Worm (Caenorhabditis elegans) whole organism, L2 larva: ENCODE results near the gene lis-1.
"Not testable (repeated sequence)": the region's sequence is repeated elsewhere in the genome, so short reads cannot be mapped to it uniquely, and the experiment has no call there.

ENCODE experiments used
- C34F6.9 ChIP-seq: fragments of 150-350 bp; optimal IDR thresholded peaks from 2 replicates; lab custom pipeline; 2014; ENCODE audit warnings: missing biosample characterization, missing genetic modification characterization
- R02D3.7 ChIP-seq: fragments of 150-350 bp; optimal IDR thresholded peaks from 2 replicates; lab custom pipeline; 2014; ENCODE audit warnings: missing biosample characterization, missing genetic modification characterization
- Y55F3AM.14 ChIP-seq: fragments of 200-800 bp; sonication (Bioruptor generic); optimal IDR thresholded peaks from 2 replicates; lab custom pipeline; 2018; ENCODE audit warnings: mild to moderate bottlenecking, missing genetic modification characterization, missing compliant biosample characterization
- ZK546.5 ChIP-seq: sonication (generic microtip); optimal IDR thresholded peaks from 2 replicates; lab custom pipeline; 2017; ENCODE audit warnings: missing biosample characterization, missing genetic modification characterization
- alr-1 ChIP-seq: fragments of 150-350 bp; optimal IDR thresholded peaks from 2 replicates; lab custom pipeline; 2014; ENCODE audit warnings: missing biosample characterization, missing genetic modification characterization
- aly-2 ChIP-seq: fragments of 150-350 bp; optimal IDR thresholded peaks from 2 replicates; lab custom pipeline; 2014; ENCODE audit warnings: missing biosample characterization, missing genetic modification characterization
- blmp-1 ChIP-seq: sonication (generic microtip); optimal IDR thresholded peaks from 2 replicates; lab custom pipeline; 2017; ENCODE audit warnings: missing genetic modification characterization, mild to moderate bottlenecking, missing compliant biosample characterization, antibody characterized with exemption, moderate library complexity; ENCODE audit not compliant: insufficient read depth
- ceh-16 ChIP-seq: fragments of 150-350 bp; optimal IDR thresholded peaks from 2 replicates; lab custom pipeline; 2014; ENCODE audit warnings: missing biosample characterization, missing genetic modification characterization
- ceh-82 ChIP-seq: fragments of 150-350 bp; optimal IDR thresholded peaks from 2 replicates; lab custom pipeline; 2014; ENCODE audit warnings: missing biosample characterization, missing genetic modification characterization
- dmd-4 ChIP-seq: sonication (generic microtip); optimal IDR thresholded peaks from 2 replicates; lab custom pipeline; 2017; ENCODE audit warnings: missing biosample characterization, missing genetic modification characterization
- egl-27 ChIP-seq: sonication (generic microtip); optimal IDR thresholded peaks from 3 replicates; lab custom pipeline; 2017; ENCODE audit warnings: missing biosample characterization, missing genetic modification reagents, missing genetic modification characterization
- elt-1 ChIP-seq: fragments of 150-350 bp; optimal IDR thresholded peaks from 2 replicates; lab custom pipeline; 2014; ENCODE audit warnings: missing biosample characterization, missing genetic modification characterization
- elt-3 ChIP-seq: sonication (generic microtip); optimal IDR thresholded peaks from 2 replicates; lab custom pipeline; 2017; ENCODE audit warnings: missing biosample characterization, missing genetic modification characterization
- fos-1 ChIP-seq: fragments of 150-350 bp; optimal IDR thresholded peaks from 2 replicates; lab custom pipeline; 2014; ENCODE audit warnings: missing biosample characterization, missing genetic modification characterization
- lin-39 ChIP-seq: fragments of 150-350 bp; optimal IDR thresholded peaks from 2 replicates; lab custom pipeline; 2014; ENCODE audit warnings: missing biosample characterization, missing genetic modification reagents, missing genetic modification characterization
- lsy-2 ChIP-seq, 2 experiments: fragments of 150-350 bp in 1 of 2; sonication (generic microtip) in 1 of 2; optimal IDR thresholded peaks; 2 replicates each; lab custom pipeline; 2014 to 2017; ENCODE audit warnings: missing biosample characterization in 2 of 2, missing genetic modification characterization in 2 of 2
- mbf-1 ChIP-seq: sonication (generic microtip); optimal IDR thresholded peaks from 2 replicates; lab custom pipeline; 2017; ENCODE audit warnings: missing biosample characterization, missing genetic modification characterization
- mdl-1 ChIP-seq, 2 experiments: fragments of 150-350 bp in 1 of 2; sonication (generic microtip) in 1 of 2; optimal IDR thresholded peaks; 2 replicates each; lab custom pipeline; 2017; ENCODE audit warnings: missing biosample characterization in 2 of 2, missing genetic modification characterization in 2 of 2
- nhr-10 ChIP-seq: sonication (generic microtip); optimal IDR thresholded peaks from 2 replicates; lab custom pipeline; 2017; ENCODE audit warnings: missing biosample characterization, missing genetic modification characterization
- nhr-11 ChIP-seq: fragments of 150-350 bp; optimal IDR thresholded peaks from 2 replicates; lab custom pipeline; 2014; ENCODE audit warnings: missing biosample characterization, missing genetic modification characterization
- nhr-12 ChIP-seq: fragments of 150-350 bp; optimal IDR thresholded peaks from 2 replicates; lab custom pipeline; 2014; ENCODE audit warnings: missing biosample characterization, missing genetic modification characterization
- nhr-21 ChIP-seq: fragments of 150-350 bp; optimal IDR thresholded peaks from 2 replicates; lab custom pipeline; 2014; ENCODE audit warnings: missing biosample characterization, missing genetic modification characterization
- nhr-237 ChIP-seq: fragments of 150-350 bp; optimal IDR thresholded peaks from 2 replicates; lab custom pipeline; 2014; ENCODE audit warnings: missing biosample characterization, missing genetic modification characterization
- nhr-25 ChIP-seq: fragments of 150-350 bp; sonication (generic microtip); optimal IDR thresholded peaks from 3 replicates; lab custom pipeline; 2014; ENCODE audit warnings: missing biosample characterization, missing genetic modification characterization
- peb-1 ChIP-seq: fragments of 150-350 bp; optimal IDR thresholded peaks from 2 replicates; lab custom pipeline; 2014; ENCODE audit warnings: missing biosample characterization, missing genetic modification characterization
- sem-4 ChIP-seq: fragments of 150-350 bp; optimal IDR thresholded peaks from 2 replicates; lab custom pipeline; 2014; ENCODE audit warnings: missing biosample characterization, missing genetic modification reagents, missing genetic modification characterization
- sma-9 ChIP-seq, 2 experiments: fragments of 150-350 bp in 1 of 2; sonication (generic microtip) in 1 of 2; optimal IDR thresholded peaks; 2 replicates each; lab custom pipeline; 2014 to 2016; ENCODE audit warnings: missing genetic modification characterization in 2 of 2, mild to moderate bottlenecking in 1 of 2, missing biosample characterization in 1 of 2, missing compliant biosample characterization in 1 of 2, missing genetic modification reagents in 1 of 2, moderate library complexity in 1 of 2
- unc-39 ChIP-seq: fragments of 150-350 bp; optimal IDR thresholded peaks from 2 replicates; lab custom pipeline; 2014; ENCODE audit warnings: missing biosample characterization, missing genetic modification characterization
- unc-55 ChIP-seq: fragments of 150-350 bp; sonication (generic microtip); optimal IDR thresholded peaks from 3 replicates; lab custom pipeline; 2014; ENCODE audit warnings: missing biosample characterization, missing genetic modification reagents, missing genetic modification characterization
- unc-62 ChIP-seq: fragments of 150-350 bp; optimal IDR thresholded peaks from 2 replicates; lab custom pipeline; 2014; ENCODE audit warnings: missing biosample characterization, missing genetic modification reagents, missing genetic modification characterization
- zag-1 ChIP-seq: fragments of 150-350 bp; optimal IDR thresholded peaks from 2 replicates; lab custom pipeline; 2014; ENCODE audit warnings: missing biosample characterization, missing genetic modification characterization
- ztf-11 ChIP-seq: sonication (generic microtip); optimal IDR thresholded peaks from 2 replicates; lab custom pipeline; 2017; ENCODE audit warnings: missing biosample characterization, missing genetic modification characterization
- ztf-4 ChIP-seq: fragments of 150-350 bp; optimal IDR thresholded peaks from 2 replicates; lab custom pipeline; 2014; ENCODE audit warnings: missing biosample characterization, missing genetic modification characterization

The lis-1 gene

ce11 chrIII:13401673-13402258 lies 25.3 kb upstream of the lis-1 start, which contains the start of the genes srlf-9 and srlf-10:
Gene srlf-9, minus strand, starts transcription at chrIII:13401773.
Gene srlf-10, plus strand, starts transcription at chrIII:13402208.
- TF ChIP-seq mbf-1, egl-27, ZK546.5 (tag; lab: Kevin White, UChicago): not testable (repeated sequence)

- peak; percentile 31 for TF ChIP-seq fos-1 (tag; lab: Kevin White, UChicago)
- no peak for TF ChIP-seq ztf-4 (tag; lab: Kevin White, UChicago)
- TF ChIP-seq, all 48 proteins: peak for 1
Measured at ce11 chrIII:13395262-13395661, 18.8 kb upstream of the lis-1 start, which contains the start of gene F11F1.1. Gene F11F1.1, plus strand, starts transcription at chrIII:13395562.

- TF ChIP-seq unc-39 (tag; lab: Kevin White, UChicago) (no peak), aly-2 (tag; lab: Kevin White, UChicago) (no peak), nhr-12 (tag; lab: Kevin White, UChicago) (no peak), blmp-1 (tag; lab: Kevin White, UChicago) (no peak), unc-55 (GFP tag; lab: Kevin White, UChicago) (no peak), ztf-4 (tag; lab: Kevin White, UChicago) (no peak), fos-1 (tag; lab: Kevin White, UChicago) (no peak), elt-3 (tag; lab: Kevin White, UChicago) (no peak)
Measured at ce11 chrIII:13393647-13394046, 17.1 kb upstream of the lis-1 start, which contains the start of gene qdpr-1. Gene qdpr-1, plus strand, starts transcription at chrIII:13393910.

- no peak for TF ChIP-seq alr-1 (tag; lab: Kevin White, UChicago)
- no peak for TF ChIP-seq egl-27 (tag; lab: Kevin White, UChicago)
- TF ChIP-seq nhr-11, result no peak
- TF ChIP-seq nhr-10 (tag; lab: Kevin White, UChicago), result no peak
- no peak for TF ChIP-seq elt-1
- TF ChIP-seq ztf-11 (tag; lab: Kevin White, UChicago), result no peak
- no peak for TF ChIP-seq fos-1 (tag; lab: Kevin White, UChicago)
- TF ChIP-seq ceh-16 (tag; lab: Kevin White, UChicago), result no peak
- no peak for TF ChIP-seq ceh-82 (tag; lab: Kevin White, UChicago)
- no peak for TF ChIP-seq mdl-1 (tag; optimal IDR thresholded peaks at IDR 0.05; lab: Kevin White, UChicago)
- no peak for TF ChIP-seq unc-62 (GFP tag; lab: Kevin White, UChicago)
- TF ChIP-seq unc-39 (tag; lab: Kevin White, UChicago), result no peak
- no peak for TF ChIP-seq elt-3 (tag; lab: Kevin White, UChicago)
- no peak for TF ChIP-seq Y55F3AM.14 (GFP tag; lab: Kevin White, UChicago)
- TF ChIP-seq sma-9 (GFP tag; optimal IDR thresholded peaks at IDR 0.05; lab: Kevin White, UChicago), result no peak
- TF ChIP-seq sma-9 (tag; optimal IDR thresholded peaks at IDR 0.05; lab: Kevin White, UChicago), result no peak
Measured at ce11 chrIII:13393239-13393638, 16.7 kb upstream of the lis-1 start, which contains the start of gene dnj-17. Gene dnj-17, minus strand, starts transcription at chrIII:13393339.

- TF ChIP-seq peb-1 (no peak), nhr-237 (tag; lab: Kevin White, UChicago) (no peak), R02D3.7 (tag; lab: Kevin White, UChicago) (no peak), unc-39 (tag; lab: Kevin White, UChicago) (no peak), lsy-2 (tag; optimal IDR thresholded peaks at IDR 0.05; lab: Kevin White, UChicago) (no peak), nhr-25 (no peak), C34F6.9 (tag; lab: Kevin White, UChicago) (no peak), nhr-21 (tag; lab: Kevin White, UChicago) (no peak), sem-4 (tag; lab: Kevin White, UChicago) (no peak), ZK546.5 (tag; lab: Kevin White, UChicago) (no peak), mdl-1 (tag; optimal IDR thresholded peaks at IDR 0.05; lab: Kevin White, UChicago) (no peak), unc-55 (GFP tag; lab: Kevin White, UChicago) (no peak), nhr-11 (no peak), mbf-1 (tag; lab: Kevin White, UChicago) (no peak), zag-1 (no peak), lin-39 (tag; lab: Kevin White, UChicago) (no peak), dmd-4 (tag; lab: Kevin White, UChicago) (no peak)
Measured at ce11 chrIII:13390789-13391188, 14.3 kb upstream of the lis-1 start.
